Worm (Caenorhabditis elegans): Measurements from ENCODE around the gene rfc-1.

The rfc-1 gene

DNA sequence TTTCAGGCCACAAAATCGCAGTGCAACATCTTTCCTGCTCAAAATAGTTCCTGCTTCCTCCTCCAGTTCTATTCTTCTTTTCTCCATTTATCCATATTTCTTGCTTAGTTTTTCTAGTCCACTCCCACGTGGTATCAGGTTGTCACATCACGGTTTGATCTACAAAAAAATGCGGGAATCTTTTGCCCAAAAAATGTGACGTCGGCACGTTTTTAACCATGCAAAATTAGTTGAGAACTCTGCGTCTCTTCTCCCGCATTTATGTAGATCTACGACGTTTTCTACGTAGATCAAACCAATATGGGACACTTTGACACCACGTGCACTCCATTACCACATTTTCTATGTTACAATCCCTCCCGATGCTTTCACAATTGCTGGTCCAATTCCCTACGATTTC lies 3.8 kb downstream of the rfc-1 start:
- TF ChIP-seq ZK546.5 (tag; optimal IDR thresholded peaks at IDR 0.05) (no peak), aly-2 (tag; optimal IDR thresholded peaks at IDR 0.05) (no peak)

DNA sequence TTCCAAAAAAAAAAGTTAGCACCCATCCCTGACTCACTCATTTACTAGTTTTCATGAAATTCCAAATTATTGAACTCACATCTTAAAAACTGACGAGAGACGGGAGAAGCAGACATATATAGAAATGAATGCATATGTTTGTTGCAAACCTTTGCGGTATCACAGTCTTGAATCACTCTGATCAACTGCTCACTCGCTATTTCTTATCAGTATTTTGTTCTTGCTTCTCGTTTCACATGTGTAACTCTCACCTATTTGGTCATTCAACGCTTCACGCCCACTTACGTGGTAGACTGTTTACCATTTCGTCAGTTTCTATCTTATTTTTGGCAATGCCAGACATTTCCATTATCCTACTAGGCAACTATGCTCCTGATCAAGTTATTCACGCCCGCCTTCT lies 5.0 kb downstream of the rfc-1 start, which contains the start of gene C54G10.1:
TSS of gene C54G10.1 (plus strand) at position 333 of the 400 bp plus-strand sequence.
- peak; percentile 83 for TF ChIP-seq elt-2 (tag; optimal IDR thresholded peaks at IDR 0.05)
- no peak for TF ChIP-seq mdl-1 (tag; optimal IDR thresholded peaks at IDR 0.05)
- no peak for TF ChIP-seq sea-2 (GFP tag; optimal IDR thresholded peaks at IDR 0.05)
- peak; percentile 22 for TF ChIP-seq pha-4 (tag; optimal IDR thresholded peaks at IDR 0.05)
- no peak for TF ChIP-seq ZK546.5 (tag; optimal IDR thresholded peaks at IDR 0.05)
- peak; percentile 15 for TF ChIP-seq jun-1 (tag; optimal IDR thresholded peaks at IDR 0.05)
- TF ChIP-seq pqm-1 (tag; optimal IDR thresholded peaks at IDR 0.05) = peak; percentile 72
- no peak for TF ChIP-seq nhr-43 (tag; optimal IDR thresholded peaks at IDR 0.05; ENCODE audit: poor library complexity, severe bottlenecking)
- no peak for TF ChIP-seq fkh-2 (tag; optimal IDR thresholded peaks at IDR 0.05)

DNA sequence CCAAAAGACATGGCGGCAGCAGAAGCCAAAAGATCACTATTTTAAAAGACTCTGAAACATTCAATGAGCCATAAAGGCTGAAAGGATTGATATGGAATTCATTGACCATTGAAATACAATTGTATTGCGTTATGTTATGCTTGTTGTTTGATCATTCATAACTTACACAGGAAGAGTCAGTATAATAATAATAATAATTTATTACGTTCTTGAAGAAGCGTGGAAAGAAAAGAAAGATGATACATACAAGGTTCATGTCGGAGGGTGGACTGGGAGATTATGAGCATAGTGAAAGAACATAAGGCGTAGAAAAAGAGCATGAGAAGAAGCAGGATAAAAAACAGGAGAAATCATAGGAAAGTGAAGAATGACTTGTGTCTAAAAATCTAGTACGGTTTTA lies 5.7 kb downstream of the rfc-1 start, which contains the start of gene F43D2.7:
TSS of gene F43D2.7 (minus strand) at position 101 of the 400 bp plus-strand sequence.
- TF ChIP-seq nhr-76 (tag; optimal IDR thresholded peaks at IDR 0.05) = no peak
- no peak for TF ChIP-seq fkh-2 (tag; optimal IDR thresholded peaks at IDR 0.05)
- TF ChIP-seq nfya-1 (tag; optimal IDR thresholded peaks at IDR 0.05; ENCODE audit: insufficient read depth) = no peak
- TF ChIP-seq ceh-28 (tag; optimal IDR thresholded peaks at IDR 0.05) = no peak
- no peak for TF ChIP-seq tbx-2 (tag; optimal IDR thresholded peaks at IDR 0.05)
- TF ChIP-seq nhr-67 (tag; optimal IDR thresholded peaks at IDR 0.05) = no peak
- TF ChIP-seq jun-1 (tag; optimal IDR thresholded peaks at IDR 0.05) = no peak
- TF ChIP-seq ama-1 (optimal IDR thresholded peaks at IDR 0.05) = no peak
- TF ChIP-seq mml-1 (tag; optimal IDR thresholded peaks at IDR 0.05) = no peak
- TF ChIP-seq elt-2 (tag; optimal IDR thresholded peaks at IDR 0.05) = no peak
- no peak for TF ChIP-seq egl-27 (tag; optimal IDR thresholded peaks at IDR 0.05)
- no peak for TF ChIP-seq nhr-28 (tag; optimal IDR thresholded peaks at IDR 0.05)
- no peak for TF ChIP-seq nhr-12 (tag; optimal IDR thresholded peaks at IDR 0.05)

DNA sequence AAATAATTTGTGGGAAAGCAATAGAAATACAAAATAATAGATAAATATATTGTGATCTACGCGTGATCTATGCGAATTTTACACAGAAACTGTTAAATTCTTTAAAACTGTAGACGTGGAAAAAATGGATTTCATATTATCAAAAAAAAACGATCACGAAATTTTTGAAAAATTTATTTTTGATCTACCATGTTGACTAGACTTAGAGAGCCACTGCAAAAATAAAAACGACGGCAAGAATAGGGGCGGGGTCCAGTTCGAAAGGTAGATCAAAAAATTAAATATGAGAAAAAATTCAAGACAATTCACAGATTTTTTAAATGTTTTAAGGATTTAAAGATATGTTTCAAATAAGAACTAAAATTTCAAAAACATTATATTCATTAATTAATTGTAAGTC lies 7.7 kb downstream of the rfc-1 start:
- no peak for TF ChIP-seq daf-12 (tag; optimal IDR thresholded peaks at IDR 0.05)
- no peak for TF ChIP-seq ztf-4 (tag; optimal IDR thresholded peaks at IDR 0.05)
- no peak for TF ChIP-seq zag-1 (tag; optimal IDR thresholded peaks at IDR 0.05)
- no peak for TF ChIP-seq nfya-1 (tag; optimal IDR thresholded peaks at IDR 0.05; ENCODE audit: insufficient read depth)
- no peak for TF ChIP-seq pha-4 (tag; optimal IDR thresholded peaks at IDR 0.05)
- no peak for TF ChIP-seq aly-2 (tag; optimal IDR thresholded peaks at IDR 0.05)
- TF ChIP-seq nhr-77 (tag; optimal IDR thresholded peaks at IDR 0.05) = no peak
- no peak for TF ChIP-seq elt-1 (tag; optimal IDR thresholded peaks at IDR 0.05)
- no peak for TF ChIP-seq fos-1 (tag; optimal IDR thresholded peaks at IDR 0.05)
- TF ChIP-seq unc-39 (tag; optimal IDR thresholded peaks at IDR 0.05) = no peak
- TF ChIP-seq lin-15B (tag; optimal IDR thresholded peaks at IDR 0.05) = no peak
- TF ChIP-seq lsy-12 (tag; optimal IDR thresholded peaks at IDR 0.05) = no peak
- TF ChIP-seq fkh-2 (tag; optimal IDR thresholded peaks at IDR 0.05) = no peak
- no peak for TF ChIP-seq ztf-11 (tag; optimal IDR thresholded peaks at IDR 0.05)
- no peak for TF ChIP-seq fkh-10 (GFP tag; optimal IDR thresholded peaks at IDR 0.05)
- no peak for TF ChIP-seq hmg-11 (tag; optimal IDR thresholded peaks at IDR 0.05)
- no peak for TF ChIP-seq egl-5 (tag; optimal IDR thresholded peaks at IDR 0.05)
- TF ChIP-seq ceh-28 (tag; optimal IDR thresholded peaks at IDR 0.05) = no peak

DNA sequence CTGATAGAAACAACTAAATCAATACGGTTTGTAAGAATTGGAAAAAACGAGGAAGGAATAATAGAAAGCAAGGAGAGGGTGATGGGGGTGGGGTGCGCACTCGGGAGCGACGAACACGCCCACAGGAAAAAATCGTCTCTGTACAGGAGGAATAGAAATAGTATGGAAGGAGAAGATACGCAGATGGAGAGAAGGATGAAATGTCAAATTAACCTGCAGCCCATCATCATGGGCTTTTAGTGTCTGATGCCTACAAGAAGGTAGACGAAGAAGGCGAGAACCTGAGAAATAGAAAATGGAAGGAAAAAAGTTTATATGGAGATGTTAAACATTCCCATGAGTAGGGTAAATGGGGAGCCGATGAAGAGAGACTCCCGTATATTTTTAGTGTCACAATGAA lies 10.7 kb downstream of the rfc-1 start, which contains the start of gene F43D2.6:
TSS of gene F43D2.6 (minus strand) at position 62 of the 400 bp plus-strand sequence.
- no peak for TF ChIP-seq lsy-12 (tag; optimal IDR thresholded peaks at IDR 0.05)
- no peak for TF ChIP-seq daf-12 (tag; optimal IDR thresholded peaks at IDR 0.05)

DNA sequence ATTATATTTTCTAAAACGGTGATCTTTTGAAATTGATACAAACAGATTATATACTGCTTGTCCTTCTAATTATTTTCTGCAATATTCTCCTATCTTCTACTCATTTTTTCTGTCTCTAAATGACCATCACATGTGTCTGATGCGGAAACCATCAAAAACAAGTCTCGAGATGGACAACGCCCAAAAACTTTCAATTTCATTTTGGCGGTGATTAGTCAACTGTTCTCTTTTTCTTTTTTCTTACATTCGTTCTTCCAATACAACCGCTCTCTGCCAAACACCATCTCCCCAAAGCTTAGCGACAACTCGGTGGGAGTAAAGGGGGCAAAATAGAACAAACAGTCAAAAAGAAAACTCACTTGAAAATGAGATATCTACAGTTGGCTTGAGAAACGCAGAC lies 12.5 kb downstream of the rfc-1 start:
- TF ChIP-seq nhr-23 (tag; optimal IDR thresholded peaks at IDR 0.05) (peak; percentile 14), daf-12 (tag; optimal IDR thresholded peaks at IDR 0.05) (no peak)

Measured in whole organism, L3 larva.